Fruit fly (Drosophila melanogaster): ENCODE data around the gene CG33928.

The CG33928 gene

dm6 chr2L:17387735-17388367 lies 48.5 kb downstream of the CG33928 start (continued):
- no peak for TF ChIP-seq zen2 (GFP tag; IDR thresholded peaks at IDR 0.05; ENCODE audit: partially characterized antibody)
- no peak for TF ChIP-seq Poxn (GFP tag; IDR thresholded peaks at IDR 0.05)
- no peak for TF ChIP-seq CG6654 (GFP tag; optimal IDR thresholded peaks at IDR 0.05)
- no peak for TF ChIP-seq CG15479 (GFP tag; optimal IDR thresholded peaks at IDR 0.05)
- no peak for TF ChIP-seq btn (GFP tag; optimal IDR thresholded peaks at IDR 0.05)
- TF ChIP-seq Dfd (GFP tag; optimal IDR thresholded peaks at IDR 0.05) = no peak
- no peak for TF ChIP-seq CG4424 (GFP tag; optimal IDR thresholded peaks at IDR 0.05)
- no peak for TF ChIP-seq CG17829 (tag; optimal IDR thresholded peaks at IDR 0.05)
- TF ChIP-seq insv (GFP tag; optimal IDR thresholded peaks at IDR 0.05) = no peak
- no peak for TF ChIP-seq Doc2 (GFP tag; IDR thresholded peaks at IDR 0.05)
- TF ChIP-seq CG15073 (GFP tag; optimal IDR thresholded peaks at IDR 0.05) = no peak
- no peak for TF ChIP-seq Scr (GFP tag; IDR thresholded peaks at IDR 0.05; ENCODE audit: partially characterized antibody)
- no peak for TF ChIP-seq CG3995 (GFP tag; optimal IDR thresholded peaks at IDR 0.05)
- no peak for TF ChIP-seq CG7357 (GFP tag; IDR thresholded peaks at IDR 0.05)
- TF ChIP-seq Camta (GFP tag; optimal IDR thresholded peaks at IDR 0.05) = no peak
- TF ChIP-seq CG2889 (GFP tag; IDR thresholded peaks at IDR 0.05) = no peak
- 0 out of 3 replicates have a peak, but pooled peaks have one; percentile 14 for TF ChIP-seq so (GFP tag; IDR thresholded peaks at IDR 0.05)
- TF ChIP-seq dati (GFP tag; IDR thresholded peaks at IDR 0.05) = no peak
- no peak for TF ChIP-seq CG13424 (tag; optimal IDR thresholded peaks at IDR 0.05)
- TF ChIP-seq sens-2 (GFP tag; IDR thresholded peaks at IDR 0.05) = no peak
- no peak for TF ChIP-seq ttk (GFP tag; IDR thresholded peaks at IDR 0.05)
- no peak for TF ChIP-seq CG11695 (GFP tag; IDR thresholded peaks at IDR 0.05)
- TF ChIP-seq Elba2 (GFP tag; optimal IDR thresholded peaks at IDR 0.05) = no peak
- TF ChIP-seq phol (tag; optimal IDR thresholded peaks at IDR 0.05) = no peak
- TF ChIP-seq CG7556 (GFP tag; optimal IDR thresholded peaks at IDR 0.05) = no peak
- TF ChIP-seq Hsf (GFP tag; optimal IDR thresholded peaks at IDR 0.05) = no peak
- TF ChIP-seq Rfx (GFP tag; IDR thresholded peaks at IDR 0.05) = no peak
- no peak for TF ChIP-seq Bgb (GFP tag; IDR thresholded peaks at IDR 0.05; ENCODE audit: partially characterized antibody)
- TF ChIP-seq CrebB (tag; optimal IDR thresholded peaks at IDR 0.05) = peak; percentile 3
- TF ChIP-seq mirr (GFP tag; optimal IDR thresholded peaks at IDR 0.05) = peak; percentile 15
- TF ChIP-seq CG4854 (GFP tag; optimal IDR thresholded peaks at IDR 0.05) = no peak
- TF ChIP-seq CG10543 (GFP tag; optimal IDR thresholded peaks at IDR 0.05) = peak; percentile 67
- TF ChIP-seq D19A (tag; optimal IDR thresholded peaks at IDR 0.05) = no peak
- no peak for TF ChIP-seq Bteb2 (GFP tag; optimal IDR thresholded peaks at IDR 0.05)
- TF ChIP-seq CG13296 (GFP tag; optimal IDR thresholded peaks at IDR 0.05) = peak; percentile 34
- no peak for TF ChIP-seq Dp (GFP tag; optimal IDR thresholded peaks at IDR 0.05)
- TF ChIP-seq Hey (tag; optimal IDR thresholded peaks at IDR 0.05) = peak; percentile 7
- TF ChIP-seq CG42726 (GFP tag; IDR thresholded peaks at IDR 0.05; ENCODE audit: partially characterized antibody) = no peak
- no peak for TF ChIP-seq Kr (GFP tag; optimal IDR thresholded peaks at IDR 0.05)
- no peak for TF ChIP-seq CG43689 (GFP tag; IDR thresholded peaks at IDR 0.05)
- TF ChIP-seq pb (GFP tag; optimal IDR thresholded peaks at IDR 0.05) = no peak
- peak; percentile 43 for TF ChIP-seq wek (GFP tag; optimal IDR thresholded peaks at IDR 0.05)
- TF ChIP-seq dmrt11E (tag; optimal IDR thresholded peaks at IDR 0.05) = no peak
- TF ChIP-seq gsb-n (tag; optimal IDR thresholded peaks at IDR 0.05) = no peak
- TF ChIP-seq Oli (tag; optimal IDR thresholded peaks at IDR 0.05) = no peak
- no peak for TF ChIP-seq z (GFP tag; IDR thresholded peaks at IDR 0.05)
- TF ChIP-seq da (GFP tag; optimal IDR thresholded peaks at IDR 0.05) = no peak
- TF ChIP-seq otp (GFP tag; IDR thresholded peaks at IDR 0.05) = no peak
- TF ChIP-seq CG18619 (GFP tag; optimal IDR thresholded peaks at IDR 0.05) = peak; percentile 24
- no peak for TF ChIP-seq Optix (GFP tag; IDR thresholded peaks at IDR 0.05)
- TF ChIP-seq CG34422 (GFP tag; IDR thresholded peaks at IDR 0.05) = no peak
